Worm (Caenorhabditis elegans) whole organism, L1 larva: ENCODE measurements around the gene F09A5.3.

Experiments used
- C04F5.9 ChIP-seq: sonication (generic microtip); optimal IDR thresholded peaks from 2 replicates; lab custom pipeline; 2016; ENCODE audit warnings: missing genetic modification characterization, missing compliant biosample characterization
- C34B4.2 ChIP-seq: sonication (generic microtip); optimal IDR thresholded peaks from 2 replicates; lab custom pipeline; 2017; ENCODE audit warnings: mild to moderate bottlenecking, missing genetic modification characterization, missing compliant biosample characterization
- F16B12.6 ChIP-seq: fragments of 150-350 bp; optimal IDR thresholded peaks from 2 replicates; lab custom pipeline; 2014; ENCODE audit warnings: missing biosample characterization, missing genetic modification characterization
- Y116A8C.19 ChIP-seq: sonication (generic microtip); optimal IDR thresholded peaks from 2 replicates; lab custom pipeline; 2016; ENCODE audit warnings: missing compliant biosample characterization, missing genetic modification characterization, borderline replicate concordance
- aly-2 ChIP-seq: fragments of 150-350 bp; optimal IDR thresholded peaks from 2 replicates; lab custom pipeline; 2014; ENCODE audit warnings: missing biosample characterization, missing genetic modification characterization
- ama-1 ChIP-seq: fragments of 150-350 bp; optimal IDR thresholded peaks from 2 replicates; lab custom pipeline; 2014
- ceh-8 ChIP-seq: fragments of 200-800 bp; sonication (Bioruptor generic); optimal IDR thresholded peaks from 2 replicates; lab custom pipeline; 2018; ENCODE audit warnings: mild to moderate bottlenecking, missing genetic modification characterization, moderate library complexity, missing compliant biosample characterization
- ceh-82 ChIP-seq, 3 experiments: fragments of 150-350 bp in 1 of 3; sonication (generic microtip) in 2 of 3; optimal IDR thresholded peaks; 2 replicates each; lab custom pipeline; 2014 to 2017; ENCODE audit warnings: missing biosample characterization in 3 of 3, missing genetic modification characterization in 3 of 3
- ceh-90 ChIP-seq: sonication (generic microtip); optimal IDR thresholded peaks from 2 replicates; lab custom pipeline; 2016; ENCODE audit warnings: missing genetic modification characterization, missing compliant biosample characterization
- ces-1 ChIP-seq: fragments of 150-350 bp; optimal IDR thresholded peaks from 2 replicates; lab custom pipeline; 2014; ENCODE audit warnings: missing biosample characterization, missing genetic modification reagents, missing genetic modification characterization
- dpl-1 ChIP-seq, 3 experiments: fragments of 150-350 bp in 2 of 3; sonication (generic microtip) in 1 of 3; optimal IDR thresholded peaks; 2 replicates each; lab custom pipeline; 2014 to 2017; ENCODE audit warnings: missing biosample characterization in 3 of 3, missing genetic modification characterization in 3 of 3, missing genetic modification reagents in 3 of 3
- efl-1 ChIP-seq, 4 experiments: fragments of 150-350 bp; optimal IDR thresholded peaks in 3 of 4; peaks in 1 of 4; 1 replicate in 1 of 4; 2 replicates in 3 of 4; lab custom pipeline; 2014; ENCODE audit warnings: missing biosample characterization in 2 of 4, missing genetic modification characterization in 2 of 4, missing genetic modification reagents in 2 of 4
- efl-3 ChIP-seq: fragments of 200-800 bp; sonication (Bioruptor generic); optimal IDR thresholded peaks from 2 replicates; lab custom pipeline; 2018; ENCODE audit warnings: mild to moderate bottlenecking, missing genetic modification characterization, missing compliant biosample characterization
- elt-2 ChIP-seq: sonication (generic microtip); optimal IDR thresholded peaks from 2 replicates; lab custom pipeline; 2016; ENCODE audit warnings: missing genetic modification characterization, mild to moderate bottlenecking, inconsistent platforms, missing compliant biosample characterization, missing genetic modification reagents
- ets-5 ChIP-seq: fragments of 200-800 bp; sonication (Bioruptor generic); IDR thresholded peaks from 2 replicates; pipeline ENCODE4 v1.3.6; 2022; ENCODE audit warnings: missing genetic modification characterization, missing compliant biosample characterization
- fos-1 ChIP-seq: fragments of 150-350 bp; optimal IDR thresholded peaks from 2 replicates; lab custom pipeline; 2014; ENCODE audit warnings: missing biosample characterization, missing genetic modification characterization
- grh-1 ChIP-seq: fragments of 200-800 bp; sonication (Bioruptor generic); IDR thresholded peaks from 2 replicates; pipeline ENCODE4 v1.3.6; 2022; ENCODE audit warnings: missing genetic modification reagents, missing genetic modification characterization, missing compliant biosample characterization
- hpl-2 ChIP-seq: fragments of 150-350 bp; optimal IDR thresholded peaks from 2 replicates; lab custom pipeline; 2014; ENCODE audit warnings: missing biosample characterization, missing genetic modification reagents, missing genetic modification characterization
- jun-1 ChIP-seq: fragments of 150-350 bp; optimal IDR thresholded peaks from 2 replicates; lab custom pipeline; 2014; ENCODE audit warnings: missing biosample characterization, missing genetic modification reagents, missing genetic modification characterization
- lin-15B ChIP-seq: fragments of 150-350 bp; sonication (generic microtip); optimal IDR thresholded peaks from 3 replicates; lab custom pipeline; 2014; ENCODE audit warnings: missing biosample characterization, missing genetic modification characterization
- lin-35 ChIP-seq, 2 experiments: fragments of 150-350 bp; optimal IDR thresholded peaks; 2 replicates each; lab custom pipeline; 2014; ENCODE audit warnings: missing biosample characterization in 2 of 2, missing genetic modification characterization in 2 of 2, missing genetic modification reagents in 2 of 2
- lin-39 ChIP-seq: fragments of 150-350 bp; optimal IDR thresholded peaks from 2 replicates; lab custom pipeline; 2014; ENCODE audit warnings: missing biosample characterization, missing genetic modification reagents, missing genetic modification characterization
- mep-1 ChIP-seq: fragments of 150-350 bp; optimal IDR thresholded peaks from 2 replicates; lab custom pipeline; 2014; ENCODE audit warnings: missing biosample characterization, missing genetic modification characterization
- nhr-19 ChIP-seq: fragments of 200-800 bp; sonication (Bioruptor generic); conservative IDR thresholded peaks from 2 replicates; pipeline ENCODE4 v1.3.6; 2022; ENCODE audit warnings: missing genetic modification characterization, missing compliant biosample characterization
- nhr-28 ChIP-seq: fragments of 150-350 bp; optimal IDR thresholded peaks from 2 replicates; lab custom pipeline; 2014; ENCODE audit warnings: missing biosample characterization, missing genetic modification characterization
- nhr-85 ChIP-seq: sonication (generic microtip); peaks from one replicate; lab custom pipeline; 2016; ENCODE audit warnings: missing genetic modification characterization, inconsistent platforms, missing compliant biosample characterization
- nhr-90 ChIP-seq: sonication (generic microtip); optimal IDR thresholded peaks from 2 replicates; lab custom pipeline; 2016; ENCODE audit warnings: mild to moderate bottlenecking, missing genetic modification characterization, missing compliant biosample characterization; ENCODE audit not compliant: poor library complexity
- pqm-1 ChIP-seq: sonication (generic microtip); optimal IDR thresholded peaks from 3 replicates; lab custom pipeline; 2017; ENCODE audit warnings: missing biosample characterization, missing genetic modification characterization
- rnt-1 ChIP-seq: sonication (generic microtip); optimal IDR thresholded peaks from 2 replicates; lab custom pipeline; 2016; ENCODE audit warnings: mild to moderate bottlenecking, missing genetic modification characterization, moderate library complexity, missing compliant biosample characterization
- skn-1 ChIP-seq: fragments of 150-350 bp; optimal IDR thresholded peaks from 2 replicates; lab custom pipeline; 2014; ENCODE audit warnings: missing biosample characterization, missing genetic modification characterization
- snu-23 ChIP-seq: sonication (generic microtip); optimal IDR thresholded peaks from 2 replicates; lab custom pipeline; 2016; ENCODE audit warnings: missing genetic modification characterization, missing compliant biosample characterization
- sox-4 ChIP-seq: sonication (generic microtip); optimal IDR thresholded peaks from 2 replicates; lab custom pipeline; 2016; ENCODE audit warnings: missing genetic modification characterization, missing compliant biosample characterization
- sptf-1 ChIP-seq: fragments of 150-350 bp; optimal IDR thresholded peaks from 2 replicates; lab custom pipeline; 2014; ENCODE audit warnings: missing biosample characterization, missing genetic modification characterization
- sup-37 ChIP-seq: fragments of 200-800 bp; sonication (Bioruptor generic); optimal IDR thresholded peaks from 2 replicates; lab custom pipeline; 2018; ENCODE audit warnings: mild to moderate bottlenecking, missing genetic modification characterization, missing compliant biosample characterization
- tbx-2 ChIP-seq: sonication (generic microtip); optimal IDR thresholded peaks from 2 replicates; lab custom pipeline; 2016; ENCODE audit warnings: missing genetic modification characterization, missing compliant biosample characterization
- unc-62 ChIP-seq: fragments of 150-350 bp; optimal IDR thresholded peaks from 2 replicates; lab custom pipeline; 2014; ENCODE audit warnings: missing biosample characterization, missing genetic modification reagents, missing genetic modification characterization
- vab-15 ChIP-seq: sonication (generic microtip); optimal IDR thresholded peaks from 2 replicates; lab custom pipeline; 2017; ENCODE audit warnings: missing genotype, mild to moderate bottlenecking, missing genetic modification characterization, missing compliant biosample characterization
- zip-4 ChIP-seq: fragments of 200-800 bp; sonication (Bioruptor generic); optimal IDR thresholded peaks from 2 replicates; lab custom pipeline; 2018; ENCODE audit warnings: mild to moderate bottlenecking, missing genetic modification characterization, moderate library complexity, missing compliant biosample characterization

The F09A5.3 gene

DNA sequence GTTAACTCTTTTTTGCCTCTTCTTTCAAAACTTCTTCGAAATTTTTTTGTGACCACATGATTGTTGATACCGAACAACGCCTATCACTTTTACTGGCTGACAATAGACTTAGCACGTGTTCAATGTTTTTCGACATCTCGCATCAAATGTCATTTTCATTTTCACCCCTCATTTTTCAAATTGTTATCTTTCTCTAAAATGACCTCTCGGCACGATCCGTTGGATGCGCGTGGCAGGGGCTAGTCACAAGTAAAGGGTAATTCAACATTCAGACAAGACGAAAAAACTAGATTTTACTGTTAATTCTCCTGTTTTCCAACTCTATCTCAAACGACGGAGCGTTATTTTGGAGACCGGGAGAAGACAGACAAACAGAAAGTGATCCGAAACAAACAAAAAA lies 27.9 kb upstream of the F09A5.3 start, which contains the start of gene F17H10.2 (continued):
- TF ChIP-seq grh-1 (GFP tag; lab: Robert Waterston, UW) = peak; percentile 54; the same call in 1 of the 2 replicates
- no peak for TF ChIP-seq ces-1 (GFP tag; lab: Kevin White, UChicago)
- peak; percentile 55 for TF ChIP-seq tbx-2 (tag; lab: Kevin White, UChicago)
- no peak for TF ChIP-seq sptf-1 (tag; lab: Kevin White, UChicago)
- TF ChIP-seq ceh-8 (GFP tag; lab: Kevin White, UChicago) = no peak
- no peak for TF ChIP-seq ets-5 (GFP tag; lab: Robert Waterston, UW)
- TF ChIP-seq ceh-90 (tag; lab: Kevin White, UChicago) = no peak
- peak; percentile 68 for TF ChIP-seq nhr-19

DNA sequence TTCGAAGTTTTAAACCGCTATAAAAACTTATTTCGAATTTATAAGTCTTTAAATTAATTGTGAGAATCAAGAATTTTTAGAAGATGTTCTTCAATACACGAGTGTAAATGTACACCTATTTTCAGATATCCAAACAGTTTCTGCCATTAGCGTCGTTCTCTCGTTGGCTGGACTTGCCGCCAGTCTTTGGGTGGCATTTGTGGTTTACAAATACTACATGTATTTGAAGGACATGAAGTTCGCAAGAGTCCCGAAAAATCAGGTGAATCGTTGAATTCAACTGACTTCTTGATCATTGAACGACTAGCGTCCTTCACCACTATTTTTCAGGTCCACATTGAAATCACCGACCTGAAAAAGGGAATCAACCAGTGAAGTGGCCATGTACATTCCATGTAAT lies 25.7 kb upstream of the F09A5.3 start:
- TF ChIP-seq grh-1 (GFP tag; lab: Robert Waterston, UW) = 0 out of 2 replicates have a peak, but pooled peaks have one; percentile 14
- no peak for TF ChIP-seq unc-62 (GFP tag; lab: Kevin White, UChicago)
- no peak for TF ChIP-seq sup-37 (GFP tag; lab: Kevin White, UChicago)
- TF ChIP-seq nhr-85 (tag; lab: Kevin White, UChicago) = peak; percentile 57
- no peak for TF ChIP-seq efl-1 (optimal IDR thresholded peaks at IDR 0.05; lab: Kevin White, UChicago)
- TF ChIP-seq efl-1 (GFP tag; optimal IDR thresholded peaks at IDR 0.05 in 1 of 2; lab: Kevin White, UChicago) = peak in 1 of 2 experiments; percentile 74

DNA sequence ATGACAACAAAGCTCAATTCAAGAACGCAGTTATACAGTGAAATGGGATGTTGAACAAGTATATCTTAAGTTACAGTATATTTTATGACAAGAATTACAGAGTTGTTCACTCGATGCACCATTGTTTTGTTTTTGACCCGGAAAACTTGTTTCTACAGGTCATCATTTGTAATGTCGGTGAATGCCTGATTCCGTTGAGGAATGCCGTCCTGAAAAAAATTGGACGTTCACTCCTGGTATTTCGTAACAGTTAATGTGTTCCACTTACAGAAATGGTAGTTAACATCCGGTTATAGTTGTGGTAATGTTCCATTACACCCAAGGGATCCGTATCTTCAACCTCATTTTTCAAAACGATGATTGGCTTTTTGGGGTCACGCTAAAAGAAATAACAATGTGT lies 25.0 kb upstream of the F09A5.3 start:
- TF ChIP-seq nhr-28 (tag; lab: Kevin White, UChicago) (no peak), ceh-8 (GFP tag; lab: Kevin White, UChicago) (no peak), hpl-2 (GFP tag; lab: Kevin White, UChicago) (no peak), mep-1 (tag; lab: Kevin White, UChicago) (no peak), ces-1 (GFP tag; lab: Kevin White, UChicago) (no peak), rnt-1 (tag; lab: Kevin White, UChicago) (no peak), efl-1 (optimal IDR thresholded peaks at IDR 0.05; lab: Kevin White, UChicago) (no peak), efl-1 (GFP tag; optimal IDR thresholded peaks at IDR 0.05 in 1 of 2; lab: Kevin White, UChicago) (peak in 1 of 2 experiments; percentile 30), nhr-90 (tag; lab: Kevin White, UChicago) (peak; percentile 50), lin-39 (tag; lab: Kevin White, UChicago) (no peak), vab-15 (tag; lab: Kevin White, UChicago) (no peak), F16B12.6 (tag; lab: Kevin White, UChicago) (no peak), ama-1 (peak; percentile 59), sox-4 (no peak), snu-23 (GFP tag; lab: Kevin White, UChicago) (no peak), C34B4.2 (tag; lab: Kevin White, UChicago) (no peak), grh-1 (GFP tag; lab: Robert Waterston, UW) (no peak), nhr-85 (tag; lab: Kevin White, UChicago) (no peak), skn-1 (no peak), dpl-1 (GFP tag; optimal IDR thresholded peaks at IDR 0.05; lab: Kevin White, UChicago) (no peak), sup-37 (GFP tag; lab: Kevin White, UChicago) (no peak), lin-15B (tag; lab: Kevin White, UChicago) (no peak), C04F5.9 (tag; lab: Kevin White, UChicago) (no peak), Y116A8C.19 (tag; lab: Kevin White, UChicago) (no peak), zip-4 (GFP tag; lab: Kevin White, UChicago) (no peak), fos-1 (tag; lab: Kevin White, UChicago) (no peak), efl-3 (GFP tag; lab: Kevin White, UChicago) (no peak), elt-2 (no peak), aly-2 (tag; lab: Kevin White, UChicago) (no peak), ceh-82 (tag; optimal IDR thresholded peaks at IDR 0.05; lab: Kevin White, UChicago) (no peak), lin-35 (GFP tag; optimal IDR thresholded peaks at IDR 0.05; lab: Kevin White, UChicago) (peak in 1 of 2 experiments; percentile 1), pqm-1 (tag; lab: Kevin White, UChicago) (no peak), jun-1 (no peak)
